Worm (Caenorhabditis elegans) whole organism, early embryonic: Measurements from ENCODE around the gene T01D1.3.

Source experiments
- B0310.2 ChIP-seq: sonication (generic microtip); optimal IDR thresholded peaks from 2 replicates; lab custom pipeline; 2016; ENCODE audit warnings: mild to moderate bottlenecking, missing genetic modification characterization, missing compliant biosample characterization
- aly-1 ChIP-seq: sonication (generic microtip); optimal IDR thresholded peaks from 2 replicates; lab custom pipeline; 2016; ENCODE audit warnings: missing genetic modification characterization, missing compliant biosample characterization
- ama-1 ChIP-seq: fragments of 150-350 bp; optimal IDR thresholded peaks from 2 replicates; lab custom pipeline; 2014
- ceh-36 ChIP-seq: sonication (generic microtip); optimal IDR thresholded peaks from 2 replicates; lab custom pipeline; 2016; ENCODE audit warnings: missing genetic modification characterization, inconsistent platforms, missing compliant biosample characterization
- hmg-4 ChIP-seq: fragments of 200-800 bp; sonication (Bioruptor generic); optimal IDR thresholded peaks from 2 replicates; lab custom pipeline; 2018; ENCODE audit warnings: mild to moderate bottlenecking, missing genetic modification characterization, missing compliant biosample characterization
- scrt-1 ChIP-seq: fragments of 200-800 bp; sonication (Bioruptor generic); IDR thresholded peaks from 2 replicates; pipeline ENCODE4 v1.3.6; 2022; ENCODE audit warnings: missing genetic modification characterization, missing compliant biosample characterization
- sea-1 ChIP-seq: fragments of 200-800 bp; sonication (Bioruptor generic); conservative IDR thresholded peaks from 2 replicates; pipeline ENCODE4 v1.3.6; 2022; ENCODE audit warnings: missing genetic modification characterization, missing compliant biosample characterization
- tbx-11 ChIP-seq: fragments of 200-800 bp; sonication (Bioruptor generic); IDR thresholded peaks from 2 replicates; pipeline ENCODE4 v1.3.6; 2022; ENCODE audit warnings: missing genetic modification characterization, missing compliant biosample characterization

DNA sequence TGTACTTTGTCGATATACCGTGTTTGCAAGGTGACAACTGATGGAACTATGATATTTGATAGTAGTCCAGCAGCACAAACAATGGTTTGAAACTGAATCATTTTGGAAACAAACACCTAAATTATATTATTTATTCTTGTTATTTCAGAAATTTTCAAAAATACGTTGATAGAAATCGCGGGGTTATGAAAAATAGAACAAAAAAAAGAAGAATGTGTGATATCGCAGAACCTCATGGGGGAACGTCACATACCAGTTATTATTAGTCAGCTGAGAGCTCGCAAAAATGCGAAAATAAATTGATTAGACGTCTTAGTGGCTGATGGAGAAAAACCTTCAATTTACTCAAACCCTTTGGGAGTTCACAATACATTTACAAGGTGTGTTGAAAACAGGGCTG lies 13.2 kb upstream of the T01D1.3 start, which contains the start of gene T01D1.5:
- TF ChIP-seq ama-1 (no peak), tbx-11 (no peak), B0310.2 (tag; lab: Kevin White, UChicago) (no peak), hmg-4 (no peak), sea-1 (no peak), aly-1 (tag; lab: Kevin White, UChicago) (no peak), ceh-36 (no peak), scrt-1 (no peak)
